Worm (Caenorhabditis elegans): ENCODE measurements around the gene F49E12.12.

DNA sequence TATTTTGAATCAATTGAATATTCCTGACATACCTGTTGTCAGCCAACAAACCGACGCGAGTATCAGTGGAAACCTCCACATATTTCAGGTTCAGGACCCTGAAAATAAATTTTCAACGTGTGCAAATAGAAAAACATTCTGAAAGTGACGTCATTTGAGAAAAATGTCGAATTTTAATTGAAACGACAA, 47.4 kb downstream of the F49E12.12 start, which contains the start of gene F14E5.2:
- TF ChIP-seq ama-1 (optimal IDR thresholded peaks at IDR 0.05) (no peak), unc-39 (tag; optimal IDR thresholded peaks at IDR 0.05) (no peak), fos-1 (tag; optimal IDR thresholded peaks at IDR 0.05) (no peak), R02D3.7 (tag; optimal IDR thresholded peaks at IDR 0.05) (no peak), zag-1 (tag; optimal IDR thresholded peaks at IDR 0.05) (no peak)
